Fruit fly (Drosophila melanogaster) whole organism, embryonic: ENCODE measurements around the gene Syt4.

Source experiments
- Aef1 ChIP-seq: fragments of 200-800 bp; sonication (Bioruptor generic); IDR thresholded peaks from 3 replicates; pipeline ENCODE4 v1.3.6; 2022; ENCODE audit warnings: missing biosample characterization, missing genetic modification characterization
- Asciz ChIP-seq: fragments of 200-800 bp; sonication (Bioruptor generic); optimal IDR thresholded peaks from 2 replicates; lab custom pipeline; 2017; ENCODE audit warnings: missing biosample characterization, mild to moderate bottlenecking, missing genetic modification characterization, missing genetic modification reagents
- CG10565 ChIP-seq: fragments of 200-800 bp; sonication (Bioruptor generic); optimal IDR thresholded peaks from 3 replicates; lab custom pipeline; 2016; ENCODE audit warnings: missing biosample characterization, mild to moderate bottlenecking, missing genetic modification characterization
- CG11695 ChIP-seq: fragments of 200-800 bp; sonication (Bioruptor generic); IDR thresholded peaks from 3 replicates; pipeline ENCODE4 v1.3.6; 2022; ENCODE audit warnings: missing biosample characterization, missing genetic modification characterization
- CG12155 ChIP-seq: fragments of 200-800 bp; sonication (Bioruptor generic); optimal IDR thresholded peaks from 3 replicates; lab custom pipeline; 2016; ENCODE audit warnings: missing biosample characterization, missing genetic modification characterization
- CG14667 ChIP-seq: fragments of 200-800 bp; sonication (Bioruptor generic); IDR thresholded peaks from 2 replicates; pipeline ENCODE4 v1.3.6; 2022; ENCODE audit warnings: missing biosample characterization, missing genetic modification characterization
- CG14710 ChIP-seq: fragments of 200-800 bp; sonication (Bioruptor generic); optimal IDR thresholded peaks from 3 replicates; lab custom pipeline; 2019; ENCODE audit warnings: missing biosample characterization, mild to moderate bottlenecking, missing genetic modification characterization, moderate library complexity
- CG14965 ChIP-seq: fragments of 200-800 bp; sonication (Bioruptor generic); optimal IDR thresholded peaks from 2 replicates; lab custom pipeline; 2016; ENCODE audit warnings: missing biosample characterization, missing genetic modification characterization, borderline replicate concordance
- CG18011 ChIP-seq: fragments of 200-800 bp; sonication (Bioruptor generic); optimal IDR thresholded peaks from 2 replicates; lab custom pipeline; 2017; ENCODE audit warnings: missing biosample characterization, missing genetic modification characterization, mild to moderate bottlenecking, moderate library complexity, missing genotype
- CG18476 ChIP-seq: fragments of 200-800 bp; sonication (Bioruptor generic); optimal IDR thresholded peaks from 2 replicates; lab custom pipeline; 2016; ENCODE audit warnings: missing biosample characterization, mild to moderate bottlenecking, missing genetic modification characterization
- CG18599 ChIP-seq: fragments of 200-800 bp; sonication (Bioruptor generic); optimal IDR thresholded peaks from 3 replicates; lab custom pipeline; 2017; ENCODE audit warnings: missing biosample characterization, missing genetic modification characterization, mild to moderate bottlenecking, moderate library complexity, missing genetic modification reagents
- CG31441 ChIP-seq: fragments of 200-800 bp; sonication (Bioruptor generic); IDR thresholded peaks from 2 replicates; pipeline ENCODE4 v1.3.6; 2022; ENCODE audit warnings: missing biosample characterization, missing genetic modification characterization
- CG4360 ChIP-seq: fragments of 200-800 bp; sonication (Bioruptor generic); IDR thresholded peaks from 2 replicates; pipeline ENCODE4 v1.3.6; 2022; ENCODE audit warnings: missing biosample characterization, missing genetic modification characterization
- CG4730 ChIP-seq: fragments of 200-800 bp; sonication (Bioruptor generic); IDR thresholded peaks from 2 replicates; pipeline ENCODE4 v1.3.6; 2022; ENCODE audit warnings: missing biosample characterization, missing genetic modification characterization
- CG8924 ChIP-seq: fragments of 200-800 bp; optimal IDR thresholded peaks from 3 replicates; lab custom pipeline; 2019; ENCODE audit warnings: missing biosample characterization, mild to moderate bottlenecking, missing genetic modification characterization, moderate library complexity
- Dp ChIP-seq: fragments of 200-800 bp; sonication (Bioruptor generic); optimal IDR thresholded peaks from 2 replicates; lab custom pipeline; 2018; ENCODE audit warnings: missing biosample characterization, mild to moderate bottlenecking, missing genetic modification characterization, moderate library complexity
- H15 ChIP-seq: fragments of 200-800 bp; sonication (Bioruptor generic); IDR thresholded peaks from 3 replicates; pipeline ENCODE4 v1.3.6; 2022; ENCODE audit warnings: missing biosample characterization, missing genetic modification characterization
- HHEX ChIP-seq: fragments of 200-800 bp; sonication (Bioruptor generic); optimal IDR thresholded peaks from 3 replicates; lab custom pipeline; 2017; ENCODE audit warnings: missing biosample characterization, mild to moderate bottlenecking, missing genetic modification characterization, missing genetic modification reagents
- Hsf ChIP-seq: fragments of 200-800 bp; sonication (Bioruptor generic); optimal IDR thresholded peaks from 3 replicates; lab custom pipeline; 2016; ENCODE audit warnings: missing biosample characterization, missing genetic modification characterization
- Lim3 ChIP-seq: fragments of 200-800 bp; sonication (Bioruptor generic); IDR thresholded peaks from 2 replicates; pipeline ENCODE4 v1.3.6; 2022; ENCODE audit warnings: missing biosample characterization, missing genetic modification characterization
- Max ChIP-seq: fragments of 200-800 bp; sonication (Bioruptor generic); optimal IDR thresholded peaks from 2 replicates; lab custom pipeline; 2016; ENCODE audit warnings: missing biosample characterization, mild to moderate bottlenecking, missing genetic modification characterization
- Myb ChIP-seq: fragments of 200-800 bp; sonication (Bioruptor generic); optimal IDR thresholded peaks from 2 replicates; lab custom pipeline; 2016; ENCODE audit warnings: missing biosample characterization, missing genetic modification characterization
- Nf-YC ChIP-seq: fragments of 200-800 bp; optimal IDR thresholded peaks from 3 replicates; lab custom pipeline; 2019; ENCODE audit warnings: missing biosample characterization, mild to moderate bottlenecking, missing genetic modification characterization, moderate library complexity
- NfI ChIP-seq: fragments of 200-800 bp; sonication (Bioruptor generic); optimal IDR thresholded peaks from 3 replicates; lab custom pipeline; 2018; ENCODE audit warnings: missing biosample characterization, mild to moderate bottlenecking, missing genetic modification characterization, moderate library complexity
- Opbp ChIP-seq: fragments of 200-800 bp; sonication (Bioruptor generic); IDR thresholded peaks from 3 replicates; pipeline ENCODE4 v1.3.6; 2022; ENCODE audit warnings: missing biosample characterization, missing genetic modification characterization; ENCODE audit not compliant: partially characterized antibody
- Poxn ChIP-seq: fragments of 200-800 bp; sonication (Bioruptor generic); IDR thresholded peaks from 2 replicates; pipeline ENCODE4 v1.3.6; 2022; ENCODE audit warnings: missing biosample characterization, missing genetic modification characterization
- Rfx ChIP-seq: fragments of 200-800 bp; sonication (Bioruptor generic); IDR thresholded peaks from 2 replicates; pipeline ENCODE4 v1.3.6; 2022; ENCODE audit warnings: missing biosample characterization, missing genetic modification characterization
- Scr ChIP-seq: fragments of 200-800 bp; sonication (Bioruptor generic); IDR thresholded peaks from 2 replicates; pipeline ENCODE4 v1.3.6; 2022; ENCODE audit warnings: missing biosample characterization, missing genetic modification characterization; ENCODE audit not compliant: partially characterized antibody
- Six4 ChIP-seq: fragments of 200-800 bp; sonication (Bioruptor generic); optimal IDR thresholded peaks from 2 replicates; lab custom pipeline; 2016; ENCODE audit warnings: missing biosample characterization, missing genetic modification characterization
- Spps ChIP-seq: fragments of 200-800 bp; sonication (Bioruptor generic); optimal IDR thresholded peaks from 2 replicates; lab custom pipeline; 2018; ENCODE audit warnings: missing biosample characterization, mild to moderate bottlenecking, missing genetic modification characterization
- Usf ChIP-seq: fragments of 200-800 bp; sonication (Bioruptor generic); optimal IDR thresholded peaks from 2 replicates; lab custom pipeline; 2017; ENCODE audit warnings: missing genotype, missing biosample characterization, missing genetic modification characterization
- ac ChIP-seq: fragments of 200-800 bp; sonication (Bioruptor generic); optimal IDR thresholded peaks from 3 replicates; lab custom pipeline; 2017; ENCODE audit warnings: missing biosample characterization, mild to moderate bottlenecking, missing genetic modification characterization
- ara ChIP-seq: fragments of 200-800 bp; sonication (Bioruptor generic); IDR thresholded peaks from 2 replicates; pipeline ENCODE4 v1.3.6; 2022; ENCODE audit warnings: missing biosample characterization, missing genetic modification characterization
- bab2 ChIP-seq: fragments of 200-800 bp; sonication (Bioruptor generic); optimal IDR thresholded peaks from 2 replicates; lab custom pipeline; 2016; ENCODE audit warnings: missing biosample characterization, missing genetic modification characterization
- cas ChIP-seq: fragments of 200-800 bp; sonication (Bioruptor generic); IDR thresholded peaks from 2 replicates; pipeline ENCODE4 v1.3.6; 2022; ENCODE audit warnings: missing biosample characterization, missing genetic modification characterization
- corto ChIP-seq: fragments of 200-800 bp; sonication (Bioruptor generic); optimal IDR thresholded peaks from 2 replicates; lab custom pipeline; 2016; ENCODE audit warnings: missing biosample characterization, mild to moderate bottlenecking, missing genetic modification characterization, moderate library complexity
- dan ChIP-seq: fragments of 200-800 bp; sonication (Bioruptor generic); IDR thresholded peaks from 2 replicates; pipeline ENCODE4 v1.3.6; 2022; ENCODE audit warnings: missing biosample characterization, missing genetic modification characterization
- danr ChIP-seq: fragments of 200-800 bp; sonication (Bioruptor generic); IDR thresholded peaks from 2 replicates; pipeline ENCODE4 v1.3.6; 2022; ENCODE audit warnings: missing biosample characterization, missing genetic modification characterization
- eve ChIP-seq, 2 experiments: fragments of >200 bp; optimal IDR thresholded peaks; 2 replicates each; lab custom pipeline; 2017; ENCODE audit warnings: missing biosample characterization in 2 of 2, missing genetic modification characterization in 2 of 2
- ind ChIP-seq: fragments of 200-800 bp; sonication (Bioruptor generic); optimal IDR thresholded peaks from 3 replicates; lab custom pipeline; 2016; ENCODE audit warnings: missing biosample characterization, missing genetic modification characterization
- insv ChIP-seq, 2 experiments: fragments of 200-800 bp; sonication (Bioruptor generic); optimal IDR thresholded peaks; 3 replicates each; lab custom pipeline; 2016 to 2018; ENCODE audit warnings: missing biosample characterization in 2 of 2, missing genetic modification characterization in 2 of 2
- jigr1 ChIP-seq: fragments of 200-800 bp; sonication (Bioruptor generic); IDR thresholded peaks from 3 replicates; pipeline ENCODE4 v1.3.6; 2022; ENCODE audit warnings: missing biosample characterization, missing genetic modification characterization
- lab ChIP-seq: fragments of 200-800 bp; sonication (Bioruptor generic); optimal IDR thresholded peaks from 3 replicates; lab custom pipeline; 2017; ENCODE audit warnings: missing biosample characterization, missing genetic modification characterization, mild to moderate bottlenecking, moderate library complexity, missing genetic modification reagents
- p53 ChIP-seq: fragments of 200-800 bp; sonication (Bioruptor generic); optimal IDR thresholded peaks from 2 replicates; lab custom pipeline; 2016; ENCODE audit warnings: missing biosample characterization, missing genetic modification characterization
- prd ChIP-seq, 3 experiments: fragments of >200 bp in 2 of 3; fragments of 200-800 bp in 1 of 3; sonication (Bioruptor generic) in 1 of 3; optimal IDR thresholded peaks in 2 of 3; IDR thresholded peaks in 1 of 3; 2 replicates in 2 of 3; 3 replicates in 1 of 3; pipeline versions ENCODE4 v1.3.6 to Lab custom; 2017 to 2022; ENCODE audit warnings: missing biosample characterization in 1 of 3, missing genetic modification characterization in 1 of 3
- schlank ChIP-seq: fragments of 200-800 bp; sonication (Bioruptor generic); optimal IDR thresholded peaks from 2 replicates; lab custom pipeline; 2018; ENCODE audit warnings: missing biosample characterization, mild to moderate bottlenecking, missing genetic modification characterization
- tup ChIP-seq: fragments of 200-800 bp; sonication (Bioruptor generic); optimal IDR thresholded peaks from 2 replicates; lab custom pipeline; 2016; ENCODE audit warnings: missing biosample characterization, mild to moderate bottlenecking, missing genetic modification characterization, moderate library complexity
- unpg ChIP-seq: fragments of 200-800 bp; sonication (Bioruptor generic); optimal IDR thresholded peaks from 3 replicates; lab custom pipeline; 2018; ENCODE audit warnings: missing biosample characterization, mild to moderate bottlenecking, missing genetic modification characterization, moderate library complexity
- wek ChIP-seq: fragments of 200-800 bp; sonication (Bioruptor generic); optimal IDR thresholded peaks from 3 replicates; lab custom pipeline; 2018; ENCODE audit warnings: missing biosample characterization, mild to moderate bottlenecking, missing genetic modification characterization, moderate library complexity
- yki ChIP-seq: fragments of >200 bp; optimal IDR thresholded peaks from 3 replicates; lab custom pipeline; 2018

The Syt4 gene

DNA sequence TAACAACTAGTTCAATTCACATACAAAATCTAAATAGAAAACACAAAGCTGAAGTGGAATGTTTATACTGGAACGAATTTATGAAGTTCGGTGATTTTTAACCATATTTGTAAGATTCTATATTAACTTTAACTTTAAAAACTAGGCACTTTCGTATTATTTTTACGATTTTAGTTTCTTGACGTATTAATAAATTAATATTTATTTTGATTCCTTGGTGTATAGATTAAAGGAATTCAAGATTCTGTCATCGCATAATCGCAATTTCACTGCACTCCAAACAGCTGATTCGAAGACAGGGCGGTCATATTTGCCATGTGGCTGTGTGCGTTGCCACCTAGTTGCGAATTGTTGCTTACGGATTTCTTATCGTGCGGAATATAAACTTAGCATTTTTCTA, 16.4 kb upstream of the Syt4 start, which contains the start of the genes CG1227 and Dtwd2 (continued):
- TF ChIP-seq HHEX (GFP tag; lab: Kevin White, UChicago) (peak; percentile 79), eve (GFP tag; optimal IDR thresholded peaks at IDR 0.05; lab: Kevin White, UChicago) (no peak), CG4730 (GFP tag; lab: Robert Waterston, UW) (peak; percentile 79), schlank (tag; lab: Kevin White, UChicago) (peak; percentile 77), lab (GFP tag; lab: Kevin White, UChicago) (peak; percentile 94), cas (GFP tag; lab: Robert Waterston, UW) (peak; percentile 83), ara (GFP tag; lab: Robert Waterston, UW) (peak; percentile 89), insv (GFP tag; optimal IDR thresholded peaks at IDR 0.05; lab: Kevin White, UChicago) (peak in 1 of 2 experiments; percentile 56), CG18011 (GFP tag; lab: Kevin White, UChicago) (peak; percentile 75), CG18476 (GFP tag; lab: Kevin White, UChicago) (peak; percentile 80), Scr (GFP tag; lab: Robert Waterston, UW) (no peak), yki (lab: Kevin White, UChicago) (no peak), Six4 (GFP tag; lab: Kevin White, UChicago) (peak; percentile 67), Poxn (GFP tag; lab: Robert Waterston, UW) (peak; percentile 51; the same call in 1 of the 2 replicates), Aef1 (GFP tag; lab: Robert Waterston, UW) (peak; percentile 85), Asciz (GFP tag; lab: Kevin White, UChicago) (peak; percentile 85), NfI (GFP tag; lab: Kevin White, UChicago) (peak; percentile 92), CG14667 (GFP tag; lab: Robert Waterston, UW) (peak; percentile 79), CG14710 (peak; percentile 88), CG10565 (GFP tag; lab: Kevin White, UChicago) (no peak), Spps (tag; lab: Kevin White, UChicago) (peak; percentile 85), Nf-YC (no peak), CG14965 (GFP tag; lab: Kevin White, UChicago) (no peak), Dp (peak; percentile 20), Usf (GFP tag; lab: Kevin White, UChicago) (peak; percentile 65), CG12155 (no peak), Lim3 (GFP tag; lab: Robert Waterston, UW) (no peak), Rfx (GFP tag; lab: Robert Waterston, UW) (peak; percentile 94), wek (GFP tag; lab: Kevin White, UChicago) (no peak), dan (no peak), CG18599 (peak; percentile 93), Hsf (GFP tag; lab: Kevin White, UChicago) (peak; percentile 80), CG11695 (GFP tag; lab: Robert Waterston, UW) (peak; percentile 93), danr (peak; percentile 56; the same call in 1 of the 2 replicates), unpg (peak; percentile 98), ind (GFP tag; lab: Kevin White, UChicago) (peak; percentile 74), CG4360 (peak; percentile 68), jigr1 (GFP tag; lab: Robert Waterston, UW) (0 out of 3 replicates have a peak, but pooled peaks have one; percentile 14), prd (optimal IDR thresholded peaks at IDR 0.05; lab: Kevin White, UChicago) (no peak), prd (GFP tag; IDR thresholded peaks at IDR 0.05; lab: Robert Waterston, UW) (peak; percentile 81), Opbp (GFP tag; lab: Robert Waterston, UW) (no peak), bab2 (peak; percentile 64), corto (GFP tag; lab: Kevin White, UChicago) (peak; percentile 83), p53 (GFP tag; lab: Kevin White, UChicago) (no peak), Max (GFP tag; lab: Kevin White, UChicago) (peak; percentile 88), Myb (GFP tag; lab: Kevin White, UChicago) (peak; percentile 8), H15 (peak; percentile 78; the same call in 2 of the 3 replicates), CG31441 (GFP tag; lab: Robert Waterston, UW) (no peak; the same call in none of the 2 replicates), tup (GFP tag; lab: Kevin White, UChicago) (peak; percentile 7), CG8924 (tag; lab: Kevin White, UChicago) (peak; percentile 96), ac (GFP tag; lab: Kevin White, UChicago) (peak; percentile 44)
